Fruit fly (Drosophila melanogaster) whole organism, embryonic: ENCODE measurements around the gene CG6415.
A peak's percentile ranks its signal among the peaks of the same experiment; 100 is the strongest.

ENCODE experiments used
- CG31388 ChIP-seq: fragments of 200-800 bp; sonication (Bioruptor generic); optimal IDR thresholded peaks from 2 replicates; lab custom pipeline; 2016; ENCODE audit warnings: missing biosample characterization, missing genetic modification characterization
- CG9727 ChIP-seq: fragments of 200-800 bp; sonication (Bioruptor generic); optimal IDR thresholded peaks from 3 replicates; lab custom pipeline; 2017; ENCODE audit warnings: missing biosample characterization, mild to moderate bottlenecking, missing genetic modification characterization
- Xbp1 ChIP-seq: fragments of 200-800 bp; sonication (Bioruptor generic); optimal IDR thresholded peaks from 3 replicates; lab custom pipeline; 2016; ENCODE audit warnings: missing biosample characterization, mild to moderate bottlenecking, missing genetic modification characterization
- hkb ChIP-seq, 2 experiments: fragments of 200-800 bp in 1 of 2; fragments of >200 bp in 1 of 2; sonication (Bioruptor generic) in 1 of 2; IDR thresholded peaks in 1 of 2; optimal IDR thresholded peaks in 1 of 2; 2 replicates each; pipeline versions ENCODE4 v1.3.6 to Lab custom; 2017 to 2022; ENCODE audit warnings: missing biosample characterization in 1 of 2, missing genetic modification characterization in 1 of 2
- lilli ChIP-seq: fragments of 200-800 bp; sonication (Bioruptor generic); optimal IDR thresholded peaks from 3 replicates; lab custom pipeline; 2016; ENCODE audit warnings: missing biosample characterization, missing genetic modification characterization
- trem ChIP-seq: fragments of 200-800 bp; optimal IDR thresholded peaks from 3 replicates; lab custom pipeline; 2019; ENCODE audit warnings: missing biosample characterization, mild to moderate bottlenecking, missing genetic modification characterization, moderate library complexity

DNA sequence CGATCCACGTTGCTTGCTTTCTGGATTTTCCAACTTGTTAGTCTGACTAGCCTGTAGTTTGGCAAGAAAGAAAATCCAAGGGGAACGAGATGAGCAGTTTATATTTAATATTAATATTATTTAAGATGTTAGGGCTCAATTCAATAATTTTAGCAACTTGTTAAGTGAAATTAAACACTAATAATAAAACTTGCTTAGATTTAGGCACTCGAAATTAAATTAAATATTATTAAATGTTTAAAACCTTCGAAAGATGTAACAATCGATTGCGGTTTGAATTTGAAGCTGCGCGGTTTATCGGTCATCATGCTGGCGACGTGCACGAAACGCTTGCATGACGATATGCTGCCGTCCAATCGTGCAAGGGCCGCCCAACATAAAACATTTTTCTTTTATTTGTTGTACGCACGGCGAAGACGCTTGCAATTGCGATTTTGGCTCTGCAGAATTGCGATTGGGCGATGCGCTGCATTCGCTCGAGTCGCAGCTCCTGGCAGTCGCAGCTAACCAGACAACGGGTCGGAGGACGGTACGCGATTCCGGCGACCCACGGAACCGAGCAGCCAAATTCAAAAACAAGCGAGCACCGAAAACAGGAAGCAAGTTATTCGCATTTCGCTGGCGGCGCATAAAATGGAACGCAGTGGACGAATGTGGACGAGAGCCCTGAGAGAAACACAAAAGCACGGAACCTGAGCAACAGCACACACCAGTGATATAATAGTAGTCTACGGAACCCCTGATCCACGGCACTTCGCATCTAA is 33.8 kb downstream of the CG6415 start, which contains the start of the genes Vha16-5 and CG12299:
- TF ChIP-seq CG31388 (GFP tag; lab: Kevin White, UChicago) (peak; percentile 68), hkb (optimal IDR thresholded peaks at IDR 0.05; lab: Kevin White, UChicago) (no peak), hkb (GFP tag; IDR thresholded peaks at IDR 0.05; lab: Robert Waterston, UW) (peak; percentile 84), trem (tag; lab: Kevin White, UChicago) (peak; percentile 30), lilli (GFP tag; lab: Kevin White, UChicago) (peak; percentile 94), Xbp1 (GFP tag; lab: Kevin White, UChicago) (peak; percentile 96), CG9727 (GFP tag; lab: Kevin White, UChicago) (peak; percentile 82)
